Worm (Caenorhabditis elegans) whole organism, L1 larva: Measurements from ENCODE around the gene knl-1.

Experiments
- C04F5.9 ChIP-seq: sonication (generic microtip); optimal IDR thresholded peaks from 2 replicates; lab custom pipeline; 2016; ENCODE audit warnings: missing genetic modification characterization, missing compliant biosample characterization
- alr-1 ChIP-seq: fragments of 200-800 bp; sonication (Bioruptor generic); optimal IDR thresholded peaks from 2 replicates; lab custom pipeline; 2018; ENCODE audit warnings: borderline replicate concordance, mild to moderate bottlenecking, missing genetic modification characterization, missing compliant biosample characterization
- ama-1 ChIP-seq: fragments of 150-350 bp; optimal IDR thresholded peaks from 2 replicates; lab custom pipeline; 2014
- blmp-1 ChIP-seq: fragments of 150-350 bp; optimal IDR thresholded peaks from 2 replicates; lab custom pipeline; 2014; ENCODE audit warnings: missing biosample characterization, missing genetic modification characterization
- ceh-82 ChIP-seq, 3 experiments: fragments of 150-350 bp in 1 of 3; sonication (generic microtip) in 2 of 3; optimal IDR thresholded peaks; 2 replicates each; lab custom pipeline; 2014 to 2017; ENCODE audit warnings: missing biosample characterization in 3 of 3, missing genetic modification characterization in 3 of 3
- ceh-88 ChIP-seq: fragments of 200-800 bp; sonication (Bioruptor generic); IDR thresholded peaks from 2 replicates; pipeline ENCODE4 v1.3.6; 2022; ENCODE audit warnings: missing genetic modification characterization, missing compliant biosample characterization
- ceh-90 ChIP-seq: sonication (generic microtip); optimal IDR thresholded peaks from 2 replicates; lab custom pipeline; 2016; ENCODE audit warnings: missing genetic modification characterization, missing compliant biosample characterization
- dpl-1 ChIP-seq, 3 experiments: fragments of 150-350 bp in 2 of 3; sonication (generic microtip) in 1 of 3; optimal IDR thresholded peaks; 2 replicates each; lab custom pipeline; 2014 to 2017; ENCODE audit warnings: missing biosample characterization in 3 of 3, missing genetic modification characterization in 3 of 3, missing genetic modification reagents in 3 of 3
- dsc-1 ChIP-seq: sonication (generic microtip); optimal IDR thresholded peaks from 2 replicates; lab custom pipeline; 2016; ENCODE audit warnings: mild to moderate bottlenecking, missing genetic modification characterization, missing compliant biosample characterization
- efl-1 ChIP-seq, 4 experiments: fragments of 150-350 bp; optimal IDR thresholded peaks in 3 of 4; peaks in 1 of 4; 1 replicate in 1 of 4; 2 replicates in 3 of 4; lab custom pipeline; 2014; ENCODE audit warnings: missing biosample characterization in 2 of 4, missing genetic modification characterization in 2 of 4, missing genetic modification reagents in 2 of 4
- egl-13 ChIP-seq: sonication (generic microtip); optimal IDR thresholded peaks from 2 replicates; lab custom pipeline; 2016; ENCODE audit warnings: missing genotype, missing genetic modification reagents, missing genetic modification characterization, missing compliant biosample characterization
- elt-2 ChIP-seq: sonication (generic microtip); optimal IDR thresholded peaks from 2 replicates; lab custom pipeline; 2016; ENCODE audit warnings: missing genetic modification characterization, mild to moderate bottlenecking, inconsistent platforms, missing compliant biosample characterization, missing genetic modification reagents
- fkh-8 ChIP-seq: sonication (generic microtip); optimal IDR thresholded peaks from 2 replicates; lab custom pipeline; 2016; ENCODE audit warnings: mild to moderate bottlenecking, missing genetic modification characterization, missing compliant biosample characterization
- grh-1 ChIP-seq: fragments of 200-800 bp; sonication (Bioruptor generic); IDR thresholded peaks from 2 replicates; pipeline ENCODE4 v1.3.6; 2022; ENCODE audit warnings: missing genetic modification reagents, missing genetic modification characterization, missing compliant biosample characterization
- hlh-4 ChIP-seq: sonication (generic microtip); optimal IDR thresholded peaks from 2 replicates; lab custom pipeline; 2016; ENCODE audit warnings: mild to moderate bottlenecking, missing genetic modification characterization, missing compliant biosample characterization
- isw-1 ChIP-seq: fragments of 200-800 bp; sonication (Bioruptor generic); IDR thresholded peaks from 2 replicates; pipeline ENCODE4 v1.3.6; 2022; ENCODE audit warnings: missing genetic modification characterization, missing compliant biosample characterization
- lin-13 ChIP-seq: fragments of 150-350 bp; optimal IDR thresholded peaks from 2 replicates; lab custom pipeline; 2014; ENCODE audit warnings: missing biosample characterization, missing genetic modification reagents, missing genetic modification characterization
- lin-14 ChIP-seq: fragments of 200-800 bp; sonication (Bioruptor generic); optimal IDR thresholded peaks from 2 replicates; lab custom pipeline; 2018; ENCODE audit warnings: mild to moderate bottlenecking, missing genetic modification characterization, moderate library complexity, missing compliant biosample characterization
- lin-15B ChIP-seq: fragments of 150-350 bp; sonication (generic microtip); optimal IDR thresholded peaks from 3 replicates; lab custom pipeline; 2014; ENCODE audit warnings: missing biosample characterization, missing genetic modification characterization
- lin-35 ChIP-seq, 2 experiments: fragments of 150-350 bp; optimal IDR thresholded peaks; 2 replicates each; lab custom pipeline; 2014; ENCODE audit warnings: missing biosample characterization in 2 of 2, missing genetic modification characterization in 2 of 2, missing genetic modification reagents in 2 of 2
- lir-3 ChIP-seq: sonication (generic microtip); optimal IDR thresholded peaks from 2 replicates; lab custom pipeline; 2016; ENCODE audit warnings: mild to moderate bottlenecking, missing genetic modification characterization, moderate library complexity, missing compliant biosample characterization; ENCODE audit not compliant: poor library complexity
- mdl-1 ChIP-seq, 2 experiments: fragments of 150-350 bp; optimal IDR thresholded peaks; 2 replicates each; lab custom pipeline; 2014 to 2017; ENCODE audit warnings: missing biosample characterization in 2 of 2, missing genetic modification characterization in 2 of 2, inconsistent platforms in 1 of 2
- mef-2 ChIP-seq: fragments of 150-350 bp; optimal IDR thresholded peaks from 2 replicates; lab custom pipeline; 2014; ENCODE audit warnings: missing biosample characterization, missing genetic modification characterization
- nhr-11 ChIP-seq: fragments of 150-350 bp; optimal IDR thresholded peaks from 2 replicates; lab custom pipeline; 2014; ENCODE audit warnings: missing biosample characterization, missing genetic modification characterization
- nhr-12 ChIP-seq: sonication (generic microtip); optimal IDR thresholded peaks from 2 replicates; lab custom pipeline; 2017; ENCODE audit warnings: missing biosample characterization, missing genetic modification characterization
- nhr-19 ChIP-seq: fragments of 200-800 bp; sonication (Bioruptor generic); conservative IDR thresholded peaks from 2 replicates; pipeline ENCODE4 v1.3.6; 2022; ENCODE audit warnings: missing genetic modification characterization, missing compliant biosample characterization
- nhr-20 ChIP-seq: sonication (generic microtip); optimal IDR thresholded peaks from 2 replicates; lab custom pipeline; 2016; ENCODE audit warnings: mild to moderate bottlenecking, missing genetic modification characterization, missing compliant biosample characterization
- nhr-28 ChIP-seq: fragments of 150-350 bp; optimal IDR thresholded peaks from 2 replicates; lab custom pipeline; 2014; ENCODE audit warnings: missing biosample characterization, missing genetic modification characterization
- nhr-47 ChIP-seq: sonication (generic microtip); optimal IDR thresholded peaks from 2 replicates; lab custom pipeline; 2016; ENCODE audit warnings: mild to moderate bottlenecking, missing genetic modification characterization, moderate library complexity, missing compliant biosample characterization
- nhr-71 ChIP-seq: sonication (generic microtip); optimal IDR thresholded peaks from 2 replicates; lab custom pipeline; 2016; ENCODE audit warnings: mild to moderate bottlenecking, missing genetic modification characterization, moderate library complexity, missing compliant biosample characterization
- nhr-84 ChIP-seq: sonication (generic microtip); optimal IDR thresholded peaks from 2 replicates; lab custom pipeline; 2017; ENCODE audit warnings: missing biosample characterization, missing genetic modification characterization
- skn-1 ChIP-seq: fragments of 150-350 bp; optimal IDR thresholded peaks from 2 replicates; lab custom pipeline; 2014; ENCODE audit warnings: missing biosample characterization, missing genetic modification characterization
- snpc-4 ChIP-seq: fragments of 150-350 bp; optimal IDR thresholded peaks from 2 replicates; lab custom pipeline; 2014; ENCODE audit warnings: missing biosample characterization, missing genetic modification characterization
- snu-23 ChIP-seq: sonication (generic microtip); optimal IDR thresholded peaks from 2 replicates; lab custom pipeline; 2016; ENCODE audit warnings: missing genetic modification characterization, missing compliant biosample characterization
- sox-4 ChIP-seq: sonication (generic microtip); optimal IDR thresholded peaks from 2 replicates; lab custom pipeline; 2016; ENCODE audit warnings: missing genetic modification characterization, missing compliant biosample characterization
- sup-37 ChIP-seq: fragments of 200-800 bp; sonication (Bioruptor generic); optimal IDR thresholded peaks from 2 replicates; lab custom pipeline; 2018; ENCODE audit warnings: mild to moderate bottlenecking, missing genetic modification characterization, missing compliant biosample characterization
- swsn-7 ChIP-seq: sonication (generic microtip); optimal IDR thresholded peaks from 2 replicates; lab custom pipeline; 2016; ENCODE audit warnings: missing genetic modification characterization, missing compliant biosample characterization
- tbx-2 ChIP-seq: sonication (generic microtip); optimal IDR thresholded peaks from 2 replicates; lab custom pipeline; 2016; ENCODE audit warnings: missing genetic modification characterization, missing compliant biosample characterization
- tlp-1 ChIP-seq: fragments of 150-350 bp; optimal IDR thresholded peaks from 2 replicates; lab custom pipeline; 2014; ENCODE audit warnings: missing biosample characterization, missing genetic modification characterization
- unc-130 ChIP-seq: fragments of 150-350 bp; optimal IDR thresholded peaks from 2 replicates; lab custom pipeline; 2017; ENCODE audit warnings: missing biosample characterization, missing genetic modification characterization, inconsistent platforms
- unc-30 ChIP-seq: sonication (generic microtip); optimal IDR thresholded peaks from 2 replicates; lab custom pipeline; 2017; ENCODE audit warnings: missing biosample characterization, missing genetic modification characterization
- unc-86 ChIP-seq: sonication (generic microtip); optimal IDR thresholded peaks from 2 replicates; lab custom pipeline; 2016; ENCODE audit warnings: missing genetic modification characterization, missing compliant biosample characterization
- unc-98 ChIP-seq: fragments of 200-800 bp; sonication (Bioruptor generic); IDR thresholded peaks from 2 replicates; pipeline ENCODE4 v1.3.6; 2022; ENCODE audit warnings: missing genetic modification characterization, missing compliant biosample characterization
- zag-1 ChIP-seq: fragments of 150-350 bp; optimal IDR thresholded peaks from 2 replicates; lab custom pipeline; 2014; ENCODE audit warnings: missing biosample characterization, missing genetic modification characterization
- zip-4 ChIP-seq: fragments of 200-800 bp; sonication (Bioruptor generic); optimal IDR thresholded peaks from 2 replicates; lab custom pipeline; 2018; ENCODE audit warnings: mild to moderate bottlenecking, missing genetic modification characterization, moderate library complexity, missing compliant biosample characterization
- ztf-11 ChIP-seq, 2 experiments: sonication (generic microtip); optimal IDR thresholded peaks; 2 replicates each; lab custom pipeline; 2016 to 2017; ENCODE audit warnings: missing genetic modification characterization in 2 of 2, missing biosample characterization in 1 of 2, missing compliant biosample characterization in 1 of 2
- ztf-4 ChIP-seq: fragments of 150-350 bp; optimal IDR thresholded peaks from 2 replicates; lab custom pipeline; 2014; ENCODE audit warnings: missing biosample characterization, missing genetic modification characterization

knl-1 gene

ce11 chrIII:8287519-8287918, 37.1 kb downstream of the knl-1 start (continued):
- TF ChIP-seq dpl-1 (GFP tag; optimal IDR thresholded peaks at IDR 0.05; lab: Kevin White, UChicago): peak in 1 of 3 experiments; percentile 6
- TF ChIP-seq unc-86 (tag; lab: Kevin White, UChicago): no peak
- TF ChIP-seq unc-30: no peak
- TF ChIP-seq nhr-84 (tag; lab: Kevin White, UChicago): no peak
- TF ChIP-seq egl-13: no peak
- no peak for TF ChIP-seq sox-4 (tag; lab: Kevin White, UChicago)
- TF ChIP-seq swsn-7 (tag; lab: Kevin White, UChicago): peak; percentile 26
- TF ChIP-seq zip-4 (GFP tag; lab: Kevin White, UChicago): no peak
- no peak for TF ChIP-seq lin-15B (tag; lab: Kevin White, UChicago)
- peak; percentile 29 for TF ChIP-seq snu-23 (GFP tag; lab: Kevin White, UChicago)
- TF ChIP-seq grh-1 (GFP tag; lab: Robert Waterston, UW): no peak
- no peak for TF ChIP-seq isw-1 (GFP tag; lab: Robert Waterston, UW)
- TF ChIP-seq nhr-28: no peak
- no peak for TF ChIP-seq ztf-4
- TF ChIP-seq nhr-71 (tag; lab: Kevin White, UChicago): peak; percentile 60
- no peak for TF ChIP-seq lin-35 (GFP tag; optimal IDR thresholded peaks at IDR 0.05; lab: Kevin White, UChicago)
- TF ChIP-seq unc-130 (tag; lab: Kevin White, UChicago): peak; percentile 21
- no peak for TF ChIP-seq skn-1 (tag; lab: Kevin White, UChicago)
- no peak for TF ChIP-seq fkh-8
- no peak for TF ChIP-seq lir-3 (tag; lab: Kevin White, UChicago)
- TF ChIP-seq tlp-1: no peak
- no peak for TF ChIP-seq zag-1 (tag; lab: Kevin White, UChicago)
- no peak for TF ChIP-seq nhr-47 (tag; lab: Kevin White, UChicago)
- peak; percentile 20; the same call in 1 of the 2 replicates for TF ChIP-seq nhr-19 (GFP tag; lab: Robert Waterston, UW)
- TF ChIP-seq sup-37 (GFP tag; lab: Kevin White, UChicago): no peak
- TF ChIP-seq unc-98 (GFP tag; lab: Robert Waterston, UW): no peak
- no peak for TF ChIP-seq nhr-20 (tag; lab: Kevin White, UChicago)
- no peak for TF ChIP-seq mef-2 (tag; lab: Kevin White, UChicago)
- TF ChIP-seq snpc-4 (tag; lab: Kevin White, UChicago): no peak
- TF ChIP-seq nhr-12: no peak
- peak in 1 of 2 experiments; percentile 5 for TF ChIP-seq efl-1 (optimal IDR thresholded peaks at IDR 0.05; lab: Kevin White, UChicago)
- TF ChIP-seq efl-1 (GFP tag; optimal IDR thresholded peaks at IDR 0.05 in 1 of 2; lab: Kevin White, UChicago): peak in 1 of 2 experiments; percentile 21
- peak in 1 of 2 experiments; percentile 35 for TF ChIP-seq ztf-11 (tag; optimal IDR thresholded peaks at IDR 0.05; lab: Kevin White, UChicago)
- TF ChIP-seq ama-1 (lab: Kevin White, UChicago): no peak
- TF ChIP-seq lin-13 (GFP tag; lab: Kevin White, UChicago): no peak
- TF ChIP-seq lin-14 (GFP tag; lab: Kevin White, UChicago): peak; percentile 92
- no peak for TF ChIP-seq ceh-90 (tag; lab: Kevin White, UChicago)
- no peak for TF ChIP-seq tbx-2 (tag; lab: Kevin White, UChicago)
- TF ChIP-seq blmp-1 (tag; lab: Kevin White, UChicago): no peak
- no peak for TF ChIP-seq nhr-11 (tag; lab: Kevin White, UChicago)
- TF ChIP-seq C04F5.9 (tag; lab: Kevin White, UChicago): no peak
- TF ChIP-seq ceh-88 (GFP tag; lab: Robert Waterston, UW): no peak
- TF ChIP-seq hlh-4 (tag; lab: Kevin White, UChicago): no peak
- TF ChIP-seq ceh-82 (tag; optimal IDR thresholded peaks at IDR 0.05; lab: Kevin White, UChicago): peak in 1 of 3 experiments; percentile 21
- TF ChIP-seq, all 84 proteins: peak for 16

ce11 chrIII:8289181-8289580, 38.7 kb downstream of the knl-1 start:
- peak; percentile 36 for TF ChIP-seq blmp-1 (tag; lab: Kevin White, UChicago)
- TF ChIP-seq nhr-84 (tag; lab: Kevin White, UChicago): no peak
- TF ChIP-seq mdl-1 (tag; optimal IDR thresholded peaks at IDR 0.05; lab: Kevin White, UChicago): no peak
- TF ChIP-seq dsc-1 (tag; lab: Kevin White, UChicago): peak; percentile 29
- TF ChIP-seq elt-2 (tag; lab: Kevin White, UChicago): no peak
- no peak for TF ChIP-seq alr-1 (tag; lab: Kevin White, UChicago)
